Worm (Caenorhabditis elegans) whole organism, mixed stage, embryonic: ENCODE data around the gene oac-12.

Source experiments
- M03D4.4 ChIP-seq: sonication (generic microtip); optimal IDR thresholded peaks from 2 replicates; lab custom pipeline; 2017; ENCODE audit warnings: mild to moderate bottlenecking, missing genetic modification characterization, missing compliant biosample characterization
- bed-3 ChIP-seq: fragments of 200-800 bp; sonication (Bioruptor generic); optimal IDR thresholded peaks from 3 replicates; lab custom pipeline; 2018; ENCODE audit warnings: mild to moderate bottlenecking, missing genetic modification characterization, moderate library complexity, missing compliant biosample characterization
- blmp-1 ChIP-seq: fragments of 150-350 bp; optimal IDR thresholded peaks from 2 replicates; lab custom pipeline; 2014; ENCODE audit warnings: missing biosample characterization, missing genetic modification characterization
- ceh-43 ChIP-seq: fragments of 200-800 bp; sonication (Bioruptor generic); optimal IDR thresholded peaks from 2 replicates; lab custom pipeline; 2018; ENCODE audit warnings: mild to moderate bottlenecking, missing genetic modification characterization, moderate library complexity, missing compliant biosample characterization
- ceh-83 ChIP-seq: fragments of 200-800 bp; sonication (Bioruptor generic); optimal IDR thresholded peaks from 2 replicates; lab custom pipeline; 2018; ENCODE audit warnings: mild to moderate bottlenecking, missing genetic modification characterization, missing compliant biosample characterization
- ces-1 ChIP-seq: fragments of 150-350 bp; optimal IDR thresholded peaks from 2 replicates; lab custom pipeline; 2014; ENCODE audit warnings: missing biosample characterization, missing genetic modification reagents, missing genetic modification characterization
- cnd-1 ChIP-seq: fragments of 200-800 bp; sonication (Bioruptor generic); optimal IDR thresholded peaks from 2 replicates; lab custom pipeline; 2018; ENCODE audit warnings: mild to moderate bottlenecking, missing genetic modification characterization, missing compliant biosample characterization
- drap-1 ChIP-seq: fragments of 200-800 bp; sonication (Bioruptor generic); optimal IDR thresholded peaks from 3 replicates; lab custom pipeline; 2018; ENCODE audit warnings: mild to moderate bottlenecking, missing genetic modification characterization, missing compliant biosample characterization
- elt-3 ChIP-seq: fragments of 150-350 bp; optimal IDR thresholded peaks from 2 replicates; lab custom pipeline; 2014; ENCODE audit warnings: missing biosample characterization, missing genetic modification characterization
- flh-1 ChIP-seq: fragments of 200-800 bp; sonication (Bioruptor generic); optimal IDR thresholded peaks from 2 replicates; lab custom pipeline; 2018; ENCODE audit warnings: mild to moderate bottlenecking, missing genetic modification characterization, moderate library complexity, missing compliant biosample characterization
- ham-2 ChIP-seq: fragments of 200-800 bp; sonication (Bioruptor generic); optimal IDR thresholded peaks from 2 replicates; lab custom pipeline; 2018; ENCODE audit warnings: mild to moderate bottlenecking, missing genetic modification characterization, missing compliant biosample characterization
- hlh-1 ChIP-seq: fragments of 150-350 bp; optimal IDR thresholded peaks from 2 replicates; lab custom pipeline; 2014; ENCODE audit warnings: missing biosample characterization, missing genetic modification reagents, missing genetic modification characterization
- lin-13 ChIP-seq: fragments of 150-350 bp; optimal IDR thresholded peaks from 2 replicates; lab custom pipeline; 2014; ENCODE audit warnings: missing biosample characterization, missing genetic modification characterization
- lin-32 ChIP-seq: fragments of 200-800 bp; sonication (Bioruptor generic); optimal IDR thresholded peaks from 2 replicates; lab custom pipeline; 2018; ENCODE audit warnings: mild to moderate bottlenecking, missing genetic modification characterization, missing compliant biosample characterization
- lsy-2 ChIP-seq: fragments of 150-350 bp; optimal IDR thresholded peaks from 2 replicates; lab custom pipeline; 2014; ENCODE audit warnings: missing biosample characterization, missing genetic modification characterization
- mab-5 ChIP-seq: fragments of 150-350 bp; optimal IDR thresholded peaks from 2 replicates; lab custom pipeline; 2014; ENCODE audit warnings: missing biosample characterization, missing genetic modification characterization
- nhr-12 ChIP-seq: fragments of 150-350 bp; optimal IDR thresholded peaks from 2 replicates; lab custom pipeline; 2014; ENCODE audit warnings: missing biosample characterization, missing genetic modification characterization
- nhr-2 ChIP-seq: fragments of 150-350 bp; optimal IDR thresholded peaks from 2 replicates; lab custom pipeline; 2014; ENCODE audit warnings: missing biosample characterization, missing genetic modification characterization
- nhr-237 ChIP-seq: fragments of 150-350 bp; optimal IDR thresholded peaks from 2 replicates; lab custom pipeline; 2014; ENCODE audit warnings: missing biosample characterization, missing genetic modification characterization
- nhr-28 ChIP-seq: fragments of 150-350 bp; optimal IDR thresholded peaks from 2 replicates; lab custom pipeline; 2014; ENCODE audit warnings: missing biosample characterization, missing genetic modification characterization
- nhr-76 ChIP-seq: sonication (generic microtip); optimal IDR thresholded peaks from 2 replicates; lab custom pipeline; 2017; ENCODE audit warnings: missing biosample characterization, missing genetic modification characterization
- sem-2 ChIP-seq: fragments of 200-800 bp; sonication (Bioruptor generic); optimal IDR thresholded peaks from 2 replicates; lab custom pipeline; 2018; ENCODE audit warnings: mild to moderate bottlenecking, missing genetic modification characterization, missing compliant biosample characterization
- snpc-4 ChIP-seq: fragments of 150-350 bp; optimal IDR thresholded peaks from 2 replicates; lab custom pipeline; 2014; ENCODE audit warnings: missing biosample characterization, missing genetic modification characterization
- sptf-1 ChIP-seq: sonication (generic microtip); optimal IDR thresholded peaks from 2 replicates; lab custom pipeline; 2017; ENCODE audit warnings: mild to moderate bottlenecking, missing genetic modification characterization, moderate library complexity, missing compliant biosample characterization
- tbx-8 ChIP-seq: fragments of 200-800 bp; sonication (Bioruptor generic); optimal IDR thresholded peaks from 2 replicates; lab custom pipeline; 2018; ENCODE audit warnings: mild to moderate bottlenecking, missing genetic modification characterization, moderate library complexity, missing compliant biosample characterization
- unc-120 ChIP-seq: sonication (generic microtip); optimal IDR thresholded peaks from 2 replicates; lab custom pipeline; 2017; ENCODE audit warnings: missing genetic modification characterization, missing compliant biosample characterization; ENCODE audit not compliant: poor library complexity, severe bottlenecking
- unc-39 ChIP-seq: fragments of 150-350 bp; optimal IDR thresholded peaks from 2 replicates; lab custom pipeline; 2014; ENCODE audit warnings: missing biosample characterization, missing genetic modification characterization
- unc-62 ChIP-seq: fragments of 150-350 bp; optimal IDR thresholded peaks from 2 replicates; lab custom pipeline; 2014; ENCODE audit warnings: missing biosample characterization, missing genetic modification reagents, missing genetic modification characterization
- ztf-11 ChIP-seq: fragments of 150-350 bp; optimal IDR thresholded peaks from 2 replicates; lab custom pipeline; 2014; ENCODE audit warnings: missing biosample characterization, missing genetic modification characterization

Gene oac-12

ce11 chrV:4332450-4332849 is at the start of gene oac-12:
Gene oac-12 (minus strand): TSS chrV:4332550.
- no peak for TF ChIP-seq nhr-76
- TF ChIP-seq nhr-28 = no peak
- no peak for TF ChIP-seq ceh-43 (GFP tag; lab: Kevin White, UChicago)
- no peak for TF ChIP-seq drap-1 (GFP tag; lab: Kevin White, UChicago)
- no peak for TF ChIP-seq lin-13 (tag; lab: Kevin White, UChicago)
- no peak for TF ChIP-seq M03D4.4 (tag; lab: Kevin White, UChicago)
- TF ChIP-seq lsy-2 = no peak
- no peak for TF ChIP-seq ceh-83 (GFP tag; lab: Kevin White, UChicago)
- TF ChIP-seq unc-39 (tag; lab: Kevin White, UChicago) = no peak
- no peak for TF ChIP-seq blmp-1 (tag; lab: Kevin White, UChicago)
- TF ChIP-seq nhr-237 = no peak

ce11 chrV:4377622-4378021 is 45.3 kb upstream of the oac-12 start, which contains the start of gene F32D1.8:
Gene F32D1.8 (minus strand): TSS chrV:4377722.
- TF ChIP-seq unc-39 (tag; lab: Kevin White, UChicago) (no peak), tbx-8 (no peak), nhr-28 (no peak), unc-62 (GFP tag; lab: Kevin White, UChicago) (no peak), cnd-1 (no peak)

DNA sequence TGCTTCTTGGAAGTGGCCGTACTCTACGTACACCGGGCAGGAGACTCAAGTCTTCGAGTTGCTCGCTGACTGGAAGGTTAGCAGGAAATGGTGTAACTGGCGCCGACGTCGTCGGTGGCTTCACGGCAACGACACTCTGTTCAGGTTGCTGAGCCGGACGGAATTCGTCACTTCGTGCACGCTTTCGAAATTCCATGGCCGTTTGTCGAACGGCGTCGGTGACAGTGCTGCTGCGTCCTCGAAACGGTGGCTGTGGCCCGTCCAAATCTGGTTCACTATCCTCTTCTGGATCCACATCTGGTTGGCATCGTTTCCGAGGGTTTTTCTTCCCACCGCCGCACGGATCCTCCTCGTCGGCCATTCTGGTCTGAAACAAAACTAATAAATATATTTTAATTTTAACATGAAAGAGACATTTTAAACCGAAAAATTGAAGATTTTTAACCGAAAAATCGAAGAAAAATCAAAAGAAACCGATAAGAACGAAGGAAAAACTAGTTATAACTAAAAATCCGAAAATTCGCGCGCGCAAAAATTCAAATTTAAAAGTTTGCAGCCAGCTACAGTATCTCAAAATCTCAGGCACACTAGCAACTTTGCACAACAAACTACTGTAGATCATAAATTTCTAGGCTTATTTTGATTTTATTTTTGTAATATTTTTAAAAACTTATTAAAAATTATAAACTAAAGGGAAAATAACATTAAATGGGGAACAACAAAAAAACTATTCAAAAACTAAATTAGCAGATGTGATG is 43.6 kb upstream of the oac-12 start, which contains the start of gene F32D1.7:
TSS of gene F32D1.7 (minus strand) at position 367 of the 758 bp plus-strand sequence.
- TF ChIP-seq nhr-237 = no peak
- no peak for TF ChIP-seq unc-62 (GFP tag; lab: Kevin White, UChicago)
- no peak for TF ChIP-seq snpc-4 (tag; lab: Kevin White, UChicago)
- no peak for TF ChIP-seq flh-1 (GFP tag; lab: Kevin White, UChicago)
- TF ChIP-seq ztf-11 (tag; lab: Kevin White, UChicago) = no peak
- TF ChIP-seq unc-120 (tag; lab: Kevin White, UChicago) = no peak
- TF ChIP-seq nhr-2 (tag; lab: Kevin White, UChicago) = no peak

- TF ChIP-seq ces-1 (GFP tag; lab: Kevin White, UChicago) (no peak), hlh-1 (tag; lab: Kevin White, UChicago) (no peak)
Measured at ce11 chrV:4374625-4375024, 42.3 kb upstream of the oac-12 start, which contains the start of gene neg-1. Gene neg-1 (minus strand): TSS chrV:4374874.

DNA sequence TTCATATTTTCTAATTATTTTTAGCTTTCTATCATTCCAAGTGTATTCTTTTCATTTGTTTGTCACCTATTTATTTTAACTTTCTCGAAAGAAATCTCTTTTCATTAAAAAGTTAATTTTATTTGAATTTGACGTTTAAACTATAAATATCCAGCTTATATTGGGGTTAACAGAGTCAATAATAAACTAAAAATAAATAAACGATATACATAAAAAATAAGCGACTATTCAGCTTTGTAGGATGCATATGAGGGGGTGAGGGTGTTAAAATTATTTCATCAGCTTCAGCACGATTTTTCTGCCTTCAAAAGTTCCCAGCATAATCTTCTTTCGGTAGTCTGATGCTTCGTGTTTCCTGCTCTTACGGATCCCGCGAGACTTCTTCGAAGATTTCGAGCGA is 41.3 kb upstream of the oac-12 start:
- TF ChIP-seq nhr-12 (tag; lab: Kevin White, UChicago) (no peak), blmp-1 (tag; lab: Kevin White, UChicago) (no peak), ztf-11 (tag; lab: Kevin White, UChicago) (no peak), lin-32 (no peak), unc-120 (tag; lab: Kevin White, UChicago) (no peak), sem-2 (GFP tag; lab: Kevin White, UChicago) (no peak), ceh-43 (GFP tag; lab: Kevin White, UChicago) (no peak), nhr-28 (no peak), mab-5 (tag; lab: Kevin White, UChicago) (no peak), bed-3 (no peak), unc-39 (tag; lab: Kevin White, UChicago) (no peak), M03D4.4 (tag; lab: Kevin White, UChicago) (no peak), ham-2 (no peak), elt-3 (tag; lab: Kevin White, UChicago) (no peak), ceh-83 (GFP tag; lab: Kevin White, UChicago) (no peak), snpc-4 (tag; lab: Kevin White, UChicago) (no peak), nhr-76 (no peak), sptf-1 (tag; lab: Kevin White, UChicago) (no peak), hlh-1 (tag; lab: Kevin White, UChicago) (no peak)

ce11 chrV:4372986-4373385 is 40.6 kb upstream of the oac-12 start:
- TF ChIP-seq sptf-1 (tag; lab: Kevin White, UChicago) (no peak), lsy-2 (no peak), snpc-4 (tag; lab: Kevin White, UChicago) (no peak), blmp-1 (tag; lab: Kevin White, UChicago) (no peak), ceh-43 (GFP tag; lab: Kevin White, UChicago) (no peak), cnd-1 (no peak)
